Fruit fly (Drosophila melanogaster) whole organism, embryonic: Measurements from ENCODE around the gene CG14195.

Experiments
- Aef1 ChIP-seq: fragments of 200-800 bp; sonication (Bioruptor generic); IDR thresholded peaks from 3 replicates; pipeline ENCODE4 v1.3.6; 2022; ENCODE audit warnings: missing biosample characterization, missing genetic modification characterization
- Atf-2 ChIP-seq: fragments of 200-800 bp; sonication (Bioruptor generic); optimal IDR thresholded peaks from 2 replicates; lab custom pipeline; 2016; ENCODE audit warnings: missing biosample characterization, missing genetic modification characterization
- Awh ChIP-seq: fragments of 200-800 bp; sonication (Bioruptor generic); IDR thresholded peaks from 2 replicates; pipeline ENCODE4, ENCODE4 v1.3.6; 2022; ENCODE audit warnings: missing biosample characterization, missing genetic modification characterization
- CG12155 ChIP-seq: fragments of 200-800 bp; sonication (Bioruptor generic); optimal IDR thresholded peaks from 3 replicates; lab custom pipeline; 2016; ENCODE audit warnings: missing biosample characterization, missing genetic modification characterization
- CG12391 ChIP-seq: fragments of 200-800 bp; sonication (Bioruptor generic); optimal IDR thresholded peaks from 3 replicates; lab custom pipeline; 2018; ENCODE audit warnings: missing biosample characterization, mild to moderate bottlenecking, missing genetic modification characterization, moderate library complexity
- CG14441 ChIP-seq: fragments of 200-800 bp; sonication (Bioruptor generic); IDR thresholded peaks from 2 replicates; pipeline ENCODE4 v1.3.6; 2022; ENCODE audit warnings: missing biosample characterization, missing genetic modification characterization
- CG1602 ChIP-seq: fragments of 200-800 bp; sonication (Bioruptor generic); optimal IDR thresholded peaks from 3 replicates; lab custom pipeline; 2016; ENCODE audit warnings: missing biosample characterization, missing genetic modification characterization
- CG16815 ChIP-seq: fragments of 200-800 bp; sonication (Bioruptor generic); optimal IDR thresholded peaks from 3 replicates; lab custom pipeline; 2017; ENCODE audit warnings: missing biosample characterization, mild to moderate bottlenecking, missing genetic modification characterization
- CG2120 ChIP-seq: fragments of 200-800 bp; sonication (Bioruptor generic); optimal IDR thresholded peaks from 3 replicates; lab custom pipeline; 2016; ENCODE audit warnings: missing biosample characterization, missing genetic modification characterization
- CG2875 ChIP-seq: fragments of 200-800 bp; sonication (Bioruptor generic); optimal IDR thresholded peaks from 2 replicates; lab custom pipeline; 2017; ENCODE audit warnings: missing biosample characterization, mild to moderate bottlenecking, missing genetic modification characterization, missing genetic modification reagents
- CG31388 ChIP-seq: fragments of 200-800 bp; sonication (Bioruptor generic); optimal IDR thresholded peaks from 2 replicates; lab custom pipeline; 2016; ENCODE audit warnings: missing biosample characterization, missing genetic modification characterization
- CG43689 ChIP-seq: fragments of 200-800 bp; sonication (Bioruptor generic); IDR thresholded peaks from 2 replicates; pipeline ENCODE4 v1.3.6; 2022; ENCODE audit warnings: missing biosample characterization, missing genetic modification characterization
- CG5180 ChIP-seq: fragments of 200-800 bp; sonication (Bioruptor generic); optimal IDR thresholded peaks from 3 replicates; lab custom pipeline; 2017; ENCODE audit warnings: missing biosample characterization, missing genetic modification characterization, mild to moderate bottlenecking, moderate library complexity, missing genetic modification reagents
- CG6272 ChIP-seq: fragments of 200-800 bp; sonication (Bioruptor generic); IDR thresholded peaks from 2 replicates; pipeline ENCODE4 v1.3.6; 2022; ENCODE audit warnings: missing biosample characterization, missing genetic modification characterization
- CG8944 ChIP-seq: fragments of 200-800 bp; sonication (Bioruptor generic); optimal IDR thresholded peaks from 3 replicates; lab custom pipeline; 2016; ENCODE audit warnings: missing biosample characterization, missing genetic modification characterization
- CG9609 ChIP-seq: fragments of 200-800 bp; sonication (Bioruptor generic); optimal IDR thresholded peaks from 3 replicates; lab custom pipeline; 2016; ENCODE audit warnings: missing biosample characterization, missing genetic modification characterization
- D19A ChIP-seq: fragments of 200-800 bp; optimal IDR thresholded peaks from 3 replicates; lab custom pipeline; 2019; ENCODE audit warnings: missing biosample characterization, mild to moderate bottlenecking, missing genetic modification characterization, moderate library complexity
- Dad ChIP-seq: fragments of 200-800 bp; sonication (Bioruptor generic); optimal IDR thresholded peaks from 3 replicates; lab custom pipeline; 2016; ENCODE audit warnings: missing biosample characterization, missing genetic modification characterization
- Dll ChIP-seq: fragments of 200-800 bp; sonication (Bioruptor generic); IDR thresholded peaks from 4 replicates; pipeline ENCODE4 v1.3.6; 2022; ENCODE audit warnings: missing biosample characterization, missing genetic modification characterization; ENCODE audit not compliant: partially characterized antibody
- Fer2 ChIP-seq: fragments of 200-800 bp; sonication (Bioruptor generic); optimal IDR thresholded peaks from 2 replicates; lab custom pipeline; 2018; ENCODE audit warnings: missing biosample characterization, mild to moderate bottlenecking, missing genetic modification characterization, moderate library complexity
- HLH54F ChIP-seq: fragments of 200-800 bp; sonication (Bioruptor generic); optimal IDR thresholded peaks from 3 replicates; lab custom pipeline; 2016; ENCODE audit warnings: missing biosample characterization, missing genetic modification characterization
- HLHmδ ChIP-seq: fragments of 200-800 bp; sonication (Bioruptor generic); optimal IDR thresholded peaks from 2 replicates; lab custom pipeline; 2018; ENCODE audit warnings: missing biosample characterization, mild to moderate bottlenecking, missing genetic modification characterization, moderate library complexity
- Lpt ChIP-seq: fragments of >200 bp; optimal IDR thresholded peaks from 2 replicates; lab custom pipeline; 2018; ENCODE audit warnings: missing biosample characterization, missing genetic modification characterization
- Med ChIP-seq: fragments of 200-800 bp; sonication (Bioruptor generic); peaks from one replicate; lab custom pipeline; 2016; ENCODE audit warnings: missing biosample characterization, missing genetic modification characterization, mild to moderate bottlenecking, inconsistent platforms, moderate library complexity
- NC2α ChIP-seq: fragments of 200-800 bp; sonication (Bioruptor generic); optimal IDR thresholded peaks from 2 replicates; lab custom pipeline; 2016; ENCODE audit warnings: missing biosample characterization, missing genetic modification characterization
- Oli ChIP-seq: fragments of 200-800 bp; sonication (Bioruptor generic); optimal IDR thresholded peaks from 2 replicates; lab custom pipeline; 2018; ENCODE audit warnings: missing biosample characterization, mild to moderate bottlenecking, missing genetic modification characterization, moderate library complexity
- Six4 ChIP-seq: fragments of 200-800 bp; sonication (Bioruptor generic); optimal IDR thresholded peaks from 2 replicates; lab custom pipeline; 2016; ENCODE audit warnings: missing biosample characterization, missing genetic modification characterization
- Spps ChIP-seq: fragments of 200-800 bp; sonication (Bioruptor generic); optimal IDR thresholded peaks from 2 replicates; lab custom pipeline; 2018; ENCODE audit warnings: missing biosample characterization, mild to moderate bottlenecking, missing genetic modification characterization
- Stat92E ChIP-seq, 3 experiments: fragments of >200 bp in 2 of 3; fragments of 200-800 bp in 1 of 3; sonication (Bioruptor generic) in 1 of 3; optimal IDR thresholded peaks; 2 replicates each; lab custom pipeline; 2017 to 2019; ENCODE audit warnings: missing biosample characterization in 3 of 3, missing genetic modification characterization in 3 of 3, mild to moderate bottlenecking in 1 of 3, moderate library complexity in 1 of 3
- ara ChIP-seq: fragments of 200-800 bp; sonication (Bioruptor generic); IDR thresholded peaks from 2 replicates; pipeline ENCODE4 v1.3.6; 2022; ENCODE audit warnings: missing biosample characterization, missing genetic modification characterization
- ato ChIP-seq: fragments of 200-800 bp; sonication (Bioruptor generic); IDR thresholded peaks from 2 replicates; pipeline ENCODE4 v1.3.6; 2022; ENCODE audit warnings: missing biosample characterization, missing genetic modification characterization; ENCODE audit not compliant: partially characterized antibody
- dpn ChIP-seq, 2 experiments: fragments of 200-800 bp; sonication (Bioruptor generic); optimal IDR thresholded peaks; 3 replicates each; lab custom pipeline; 2016; ENCODE audit warnings: missing biosample characterization in 2 of 2, missing genetic modification characterization in 2 of 2
- dysf ChIP-seq: fragments of 200-800 bp; sonication (Bioruptor generic); IDR thresholded peaks from 3 replicates; pipeline ENCODE4 v1.3.6; 2022; ENCODE audit warnings: missing biosample characterization, missing genetic modification characterization
- emc ChIP-seq: fragments of 200-800 bp; sonication (Bioruptor generic); optimal IDR thresholded peaks from 2 replicates; lab custom pipeline; 2016; ENCODE audit warnings: missing biosample characterization, missing genetic modification characterization
- eyg ChIP-seq: fragments of 200-800 bp; sonication (Bioruptor generic); optimal IDR thresholded peaks from 3 replicates; lab custom pipeline; 2016; ENCODE audit warnings: missing biosample characterization, missing genetic modification characterization
- h ChIP-seq: fragments of >200 bp; optimal IDR thresholded peaks from 2 replicates; lab custom pipeline; 2017
- hb ChIP-seq: fragments of 200-800 bp; sonication (Bioruptor generic); IDR thresholded peaks from 3 replicates; pipeline ENCODE4 v1.3.6; 2022; ENCODE audit warnings: missing biosample characterization, missing genetic modification characterization; ENCODE audit not compliant: partially characterized antibody
- inv ChIP-seq: fragments of 200-800 bp; sonication (Bioruptor generic); IDR thresholded peaks from 2 replicates; pipeline ENCODE4 v1.3.6; 2022; ENCODE audit warnings: missing biosample characterization, missing genetic modification characterization; ENCODE audit not compliant: partially characterized antibody
- knrl ChIP-seq: fragments of 200-800 bp; sonication (Bioruptor generic); IDR thresholded peaks from 3 replicates; pipeline ENCODE4 v1.3.6; 2022; ENCODE audit warnings: missing biosample characterization, missing genetic modification characterization; ENCODE audit not compliant: partially characterized antibody
- lmd ChIP-seq: fragments of 200-800 bp; sonication (Bioruptor generic); IDR thresholded peaks from 2 replicates; pipeline ENCODE4 v1.3.6; 2022; ENCODE audit warnings: missing biosample characterization, missing genetic modification characterization
- mld ChIP-seq: fragments of 200-800 bp; sonication (Bioruptor generic); IDR thresholded peaks from 3 replicates; pipeline ENCODE4 v1.3.6; 2022; ENCODE audit warnings: missing biosample characterization, missing genetic modification characterization; ENCODE audit not compliant: partially characterized antibody
- pb ChIP-seq: fragments of 200-800 bp; sonication (Bioruptor generic); optimal IDR thresholded peaks from 3 replicates; lab custom pipeline; 2016; ENCODE audit warnings: missing biosample characterization, missing genetic modification characterization
- phol ChIP-seq: fragments of 200-800 bp; sonication (Bioruptor generic); optimal IDR thresholded peaks from 3 replicates; lab custom pipeline; 2018; ENCODE audit warnings: missing biosample characterization, mild to moderate bottlenecking, missing genetic modification characterization, moderate library complexity
- schlank ChIP-seq: fragments of 200-800 bp; sonication (Bioruptor generic); optimal IDR thresholded peaks from 2 replicates; lab custom pipeline; 2018; ENCODE audit warnings: missing biosample characterization, mild to moderate bottlenecking, missing genetic modification characterization
- slbo ChIP-seq: fragments of 200-800 bp; sonication (Bioruptor generic); IDR thresholded peaks from 2 replicates; pipeline ENCODE4 v1.3.6; 2022; ENCODE audit warnings: missing biosample characterization, missing genetic modification characterization
- sna ChIP-seq: fragments of 200-800 bp; sonication (Bioruptor generic); IDR thresholded peaks from 2 replicates; pipeline ENCODE4 v1.3.6; 2022; ENCODE audit warnings: missing biosample characterization, missing genetic modification characterization; ENCODE audit not compliant: partially characterized antibody
- sqz ChIP-seq: fragments of 200-800 bp; sonication (Bioruptor generic); optimal IDR thresholded peaks from 3 replicates; lab custom pipeline; 2018; ENCODE audit warnings: missing biosample characterization, mild to moderate bottlenecking, missing genetic modification characterization
- tio ChIP-seq: fragments of 200-800 bp; sonication (Bioruptor generic); optimal IDR thresholded peaks from 2 replicates; lab custom pipeline; 2017; ENCODE audit warnings: missing biosample characterization, missing genetic modification characterization, inconsistent platforms
- trem ChIP-seq: fragments of 200-800 bp; optimal IDR thresholded peaks from 3 replicates; lab custom pipeline; 2019; ENCODE audit warnings: missing biosample characterization, mild to moderate bottlenecking, missing genetic modification characterization, moderate library complexity
- tx ChIP-seq: fragments of 200-800 bp; sonication (Bioruptor generic); optimal IDR thresholded peaks from 2 replicates; lab custom pipeline; 2016; ENCODE audit warnings: missing biosample characterization, missing genetic modification characterization
- z ChIP-seq: fragments of 200-800 bp; sonication (Bioruptor generic); IDR thresholded peaks from 3 replicates; pipeline ENCODE4 v1.3.6; 2022; ENCODE audit warnings: missing biosample characterization, missing genetic modification characterization

The CG14195 gene

dm6 chrX:19164726-19165125 is 47.2 kb downstream of the CG14195 start:
- TF ChIP-seq Dll (GFP tag; lab: Robert Waterston, UW) (no peak), CG43689 (GFP tag; lab: Robert Waterston, UW) (no peak), HLHmδ (GFP tag; lab: Kevin White, UChicago) (no peak), Spps (tag; lab: Kevin White, UChicago) (no peak), tio (peak; percentile 37), CG31388 (GFP tag; lab: Kevin White, UChicago) (no peak), sqz (GFP tag; lab: Kevin White, UChicago) (no peak), Med (GFP tag; lab: Kevin White, UChicago) (peak; percentile 8), CG2120 (peak; percentile 39), CG6272 (GFP tag; lab: Robert Waterston, UW) (no peak), sna (no peak), Atf-2 (GFP tag; lab: Kevin White, UChicago) (no peak), CG12391 (tag; lab: Kevin White, UChicago) (peak; percentile 7), CG14441 (GFP tag; lab: Robert Waterston, UW) (no peak), pb (no peak), Six4 (GFP tag; lab: Kevin White, UChicago) (no peak), ara (GFP tag; lab: Robert Waterston, UW) (no peak), h (no peak), Dad (GFP tag; lab: Kevin White, UChicago) (no peak), tx (GFP tag; lab: Kevin White, UChicago) (no peak), HLH54F (GFP tag; lab: Kevin White, UChicago) (peak; percentile 10), CG8944 (GFP tag; lab: Kevin White, UChicago) (peak; percentile 22), CG1602 (GFP tag; lab: Kevin White, UChicago) (no peak), ato (GFP tag; lab: Robert Waterston, UW) (no peak), D19A (no peak), hb (GFP tag; lab: Robert Waterston, UW) (no peak), CG5180 (peak; percentile 13), phol (tag; lab: Kevin White, UChicago) (peak; percentile 26), CG2875 (GFP tag; lab: Kevin White, UChicago) (no peak), trem (no peak), inv (GFP tag; lab: Robert Waterston, UW) (no peak), NC2α (GFP tag; lab: Kevin White, UChicago) (no peak), CG12155 (peak; percentile 14), Fer2 (tag; lab: Kevin White, UChicago) (no peak), knrl (GFP tag; lab: Robert Waterston, UW) (no peak), z (no peak), Awh (no peak), mld (no peak), schlank (tag; lab: Kevin White, UChicago) (no peak), dpn (GFP tag; optimal IDR thresholded peaks at IDR 0.05; lab: Kevin White, UChicago) (peak in 1 of 2 experiments; percentile 21), emc (GFP tag; lab: Kevin White, UChicago) (no peak), lmd (GFP tag; lab: Robert Waterston, UW) (0 out of 2 replicates have a peak, but pooled peaks have one; percentile 37), CG16815 (GFP tag; lab: Kevin White, UChicago) (no peak), Lpt (no peak), Stat92E (GFP tag; optimal IDR thresholded peaks at IDR 0.05; lab: Kevin White, UChicago) (no peak), Aef1 (GFP tag; lab: Robert Waterston, UW) (0 out of 3 replicates have a peak, but pooled peaks have one; percentile 17), Oli (tag; lab: Kevin White, UChicago) (peak; percentile 23), slbo (GFP tag; lab: Robert Waterston, UW) (no peak), dysf (GFP tag; lab: Robert Waterston, UW) (peak; percentile 34; the same call in 2 of the 3 replicates), eyg (no peak), CG9609 (GFP tag; lab: Kevin White, UChicago) (peak; percentile 38)
